Fruit fly (Drosophila melanogaster) whole organism, embryonic: ENCODE results near the gene CG16719.

Source experiments
- Asciz ChIP-seq: fragments of 200-800 bp; sonication (Bioruptor generic); optimal IDR thresholded peaks from 2 replicates; lab custom pipeline; 2017; ENCODE audit warnings: missing biosample characterization, mild to moderate bottlenecking, missing genetic modification characterization, missing genetic modification reagents
- BEAF-32 ChIP-seq: fragments of 200-800 bp; sonication (Bioruptor generic); optimal IDR thresholded peaks from 3 replicates; lab custom pipeline; 2017; ENCODE audit warnings: missing biosample characterization, missing genetic modification characterization, mild to moderate bottlenecking, moderate library complexity, missing genetic modification reagents
- Bdp1 ChIP-seq: fragments of 200-800 bp; sonication (Bioruptor generic); optimal IDR thresholded peaks from 3 replicates; lab custom pipeline; 2016; ENCODE audit warnings: missing biosample characterization, missing genetic modification characterization
- CG10565 ChIP-seq: fragments of 200-800 bp; sonication (Bioruptor generic); optimal IDR thresholded peaks from 3 replicates; lab custom pipeline; 2016; ENCODE audit warnings: missing biosample characterization, mild to moderate bottlenecking, missing genetic modification characterization
- CG13123 ChIP-seq: fragments of 200-800 bp; sonication (Bioruptor generic); optimal IDR thresholded peaks from 2 replicates; lab custom pipeline; 2016; ENCODE audit warnings: missing biosample characterization, missing genetic modification characterization
- CG14014 ChIP-seq: fragments of 200-800 bp; sonication (Bioruptor generic); IDR thresholded peaks from 2 replicates; pipeline ENCODE4 v1.3.6; 2022; ENCODE audit warnings: missing biosample characterization, missing genetic modification characterization
- CG14965 ChIP-seq: fragments of 200-800 bp; sonication (Bioruptor generic); optimal IDR thresholded peaks from 2 replicates; lab custom pipeline; 2016; ENCODE audit warnings: missing biosample characterization, missing genetic modification characterization, borderline replicate concordance
- CG1647 ChIP-seq: fragments of 200-800 bp; sonication (Bioruptor generic); optimal IDR thresholded peaks from 3 replicates; lab custom pipeline; 2016; ENCODE audit warnings: missing biosample characterization, missing genetic modification characterization
- CG17328 ChIP-seq: fragments of 200-800 bp; sonication (Bioruptor generic); IDR thresholded peaks from 2 replicates; pipeline ENCODE4 v1.3.6; 2022; ENCODE audit warnings: missing biosample characterization, missing genetic modification characterization
- CG17361 ChIP-seq: fragments of 200-800 bp; sonication (Bioruptor generic); IDR thresholded peaks from 3 replicates; pipeline ENCODE4 v1.3.6; 2022; ENCODE audit warnings: missing biosample characterization, missing genetic modification characterization
- CG17829 ChIP-seq: fragments of 200-800 bp; optimal IDR thresholded peaks from 2 replicates; lab custom pipeline; 2019; ENCODE audit warnings: missing biosample characterization, mild to moderate bottlenecking, missing genetic modification characterization, moderate library complexity
- CG18476 ChIP-seq: fragments of 200-800 bp; sonication (Bioruptor generic); optimal IDR thresholded peaks from 2 replicates; lab custom pipeline; 2016; ENCODE audit warnings: missing biosample characterization, mild to moderate bottlenecking, missing genetic modification characterization
- CG2889 ChIP-seq: fragments of 200-800 bp; sonication (Bioruptor generic); IDR thresholded peaks from 3 replicates; pipeline ENCODE4 v1.3.6; 2022; ENCODE audit warnings: missing biosample characterization, missing genetic modification characterization
- CG3163 ChIP-seq: fragments of 200-800 bp; sonication (Bioruptor generic); optimal IDR thresholded peaks from 3 replicates; lab custom pipeline; 2016; ENCODE audit warnings: missing biosample characterization, missing genetic modification characterization
- CG34422 ChIP-seq: fragments of 200-800 bp; sonication (Bioruptor generic); IDR thresholded peaks from 3 replicates; pipeline ENCODE4 v1.3.6; 2022; ENCODE audit warnings: missing biosample characterization, missing genetic modification characterization
- CG3838 ChIP-seq: fragments of 200-800 bp; sonication (Bioruptor generic); optimal IDR thresholded peaks from 3 replicates; lab custom pipeline; 2016; ENCODE audit warnings: missing biosample characterization, missing genetic modification characterization
- CG4820 ChIP-seq: fragments of 200-800 bp; sonication (Bioruptor generic); optimal IDR thresholded peaks from 3 replicates; lab custom pipeline; 2016; ENCODE audit warnings: missing biosample characterization, missing genetic modification characterization
- CG4854 ChIP-seq: fragments of 200-800 bp; sonication (Bioruptor generic); optimal IDR thresholded peaks from 2 replicates; lab custom pipeline; 2016; ENCODE audit warnings: missing biosample characterization, missing genetic modification characterization, inconsistent platforms
- CG5245 ChIP-seq: fragments of 200-800 bp; sonication (Bioruptor generic); optimal IDR thresholded peaks from 3 replicates; lab custom pipeline; 2016; ENCODE audit warnings: missing biosample characterization, missing genetic modification characterization
- CG6765 ChIP-seq: fragments of 200-800 bp; sonication (Bioruptor generic); optimal IDR thresholded peaks from 3 replicates; lab custom pipeline; 2017; ENCODE audit warnings: missing biosample characterization, mild to moderate bottlenecking, missing genetic modification characterization
- CG8359 ChIP-seq: fragments of 200-800 bp; sonication (Bioruptor generic); optimal IDR thresholded peaks from 2 replicates; lab custom pipeline; 2017; ENCODE audit warnings: missing biosample characterization, mild to moderate bottlenecking, missing genetic modification characterization, borderline replicate concordance
- CTCF ChIP-seq: fragments of 200-800 bp; sonication (Bioruptor generic); optimal IDR thresholded peaks from 2 replicates; lab custom pipeline; 2017; ENCODE audit warnings: missing biosample characterization, mild to moderate bottlenecking, missing genetic modification characterization, moderate library complexity
- D19A ChIP-seq: fragments of 200-800 bp; optimal IDR thresholded peaks from 3 replicates; lab custom pipeline; 2019; ENCODE audit warnings: missing biosample characterization, mild to moderate bottlenecking, missing genetic modification characterization, moderate library complexity
- Dip2 ChIP-seq: fragments of 200-800 bp; sonication (Bioruptor generic); IDR thresholded peaks from 2 replicates; pipeline ENCODE4 v1.3.6; 2022; ENCODE audit warnings: missing biosample characterization, missing genetic modification characterization
- Dip3 ChIP-seq: fragments of 200-800 bp; sonication (Bioruptor generic); optimal IDR thresholded peaks from 3 replicates; lab custom pipeline; 2016; ENCODE audit warnings: missing biosample characterization, missing genetic modification characterization
- H2.0 ChIP-seq: fragments of 200-800 bp; sonication (Bioruptor generic); IDR thresholded peaks from 2 replicates; pipeline ENCODE4 v1.3.6; 2022; ENCODE audit warnings: missing biosample characterization, missing genetic modification characterization
- HmgZ ChIP-seq: fragments of 200-800 bp; sonication (Bioruptor generic); optimal IDR thresholded peaks from 2 replicates; lab custom pipeline; 2018; ENCODE audit warnings: missing biosample characterization, mild to moderate bottlenecking, missing genetic modification characterization
- Oaz ChIP-seq: fragments of 200-800 bp; sonication (Bioruptor generic); IDR thresholded peaks from 2 replicates; pipeline ENCODE4 v1.3.6; 2022; ENCODE audit warnings: missing biosample characterization, missing genetic modification characterization
- Ravus ChIP-seq: fragments of 200-800 bp; sonication (Bioruptor generic); IDR thresholded peaks from 2 replicates; pipeline ENCODE4 v1.3.6; 2022; ENCODE audit warnings: missing biosample characterization, missing genetic modification characterization
- Tbp ChIP-seq: fragments of >200 bp; optimal IDR thresholded peaks from 2 replicates; lab custom pipeline; 2018; ENCODE audit warnings: missing biosample characterization, missing genetic modification characterization
- bsh ChIP-seq, 2 experiments: fragments of 200-800 bp; sonication (Bioruptor generic); optimal IDR thresholded peaks; 2 replicates each; lab custom pipeline; 2017 to 2018; ENCODE audit warnings: mild to moderate bottlenecking in 2 of 2, missing biosample characterization in 2 of 2, missing genetic modification characterization in 2 of 2, moderate library complexity in 1 of 2
- cato ChIP-seq: fragments of 200-800 bp; sonication (Bioruptor generic); optimal IDR thresholded peaks from 2 replicates; lab custom pipeline; 2016; ENCODE audit warnings: missing biosample characterization, missing genetic modification characterization, borderline replicate concordance
- crc ChIP-seq: fragments of 200-800 bp; sonication (Bioruptor generic); optimal IDR thresholded peaks from 2 replicates; lab custom pipeline; 2016; ENCODE audit warnings: missing biosample characterization, missing genetic modification characterization
- croc ChIP-seq: fragments of 200-800 bp; sonication (Bioruptor generic); conservative IDR thresholded peaks from 3 replicates; pipeline ENCODE4 v1.3.6; 2022; ENCODE audit warnings: missing biosample characterization, missing genetic modification characterization
- da ChIP-seq: fragments of 200-800 bp; sonication (Bioruptor generic); optimal IDR thresholded peaks from 2 replicates; lab custom pipeline; 2016; ENCODE audit warnings: missing biosample characterization, missing genetic modification characterization
- dm ChIP-seq: fragments of 200-800 bp; sonication (Bioruptor generic); optimal IDR thresholded peaks from 3 replicates; lab custom pipeline; 2016; ENCODE audit warnings: missing biosample characterization, missing genetic modification characterization
- dpn ChIP-seq, 2 experiments: fragments of 200-800 bp; sonication (Bioruptor generic); optimal IDR thresholded peaks; 3 replicates each; lab custom pipeline; 2016; ENCODE audit warnings: missing biosample characterization in 2 of 2, missing genetic modification characterization in 2 of 2
- emc ChIP-seq: fragments of 200-800 bp; sonication (Bioruptor generic); optimal IDR thresholded peaks from 2 replicates; lab custom pipeline; 2016; ENCODE audit warnings: missing biosample characterization, missing genetic modification characterization
- grau ChIP-seq: fragments of 200-800 bp; optimal IDR thresholded peaks from 3 replicates; lab custom pipeline; 2019; ENCODE audit warnings: missing biosample characterization, mild to moderate bottlenecking, missing genetic modification characterization, moderate library complexity
- jing ChIP-seq: fragments of 200-800 bp; sonication (Bioruptor generic); optimal IDR thresholded peaks from 2 replicates; lab custom pipeline; 2018; ENCODE audit warnings: missing biosample characterization, mild to moderate bottlenecking, missing genetic modification characterization
- lbe ChIP-seq: fragments of 200-800 bp; sonication (Bioruptor generic); optimal IDR thresholded peaks from 2 replicates; lab custom pipeline; 2016; ENCODE audit warnings: missing biosample characterization, mild to moderate bottlenecking, missing genetic modification characterization
- mirr ChIP-seq: fragments of 200-800 bp; sonication (Bioruptor generic); optimal IDR thresholded peaks from 3 replicates; lab custom pipeline; 2018; ENCODE audit warnings: missing biosample characterization, mild to moderate bottlenecking, missing genetic modification characterization
- salm ChIP-seq: fragments of 200-800 bp; sonication (Bioruptor generic); optimal IDR thresholded peaks from 2 replicates; lab custom pipeline; 2018; ENCODE audit warnings: missing biosample characterization, mild to moderate bottlenecking, missing genetic modification characterization
- sd ChIP-seq: fragments of 200-800 bp; sonication (Bioruptor generic); optimal IDR thresholded peaks from 3 replicates; lab custom pipeline; 2018; ENCODE audit warnings: missing biosample characterization, mild to moderate bottlenecking, missing genetic modification characterization, moderate library complexity
- sob ChIP-seq: fragments of 200-800 bp; sonication (Bioruptor generic); IDR thresholded peaks from 2 replicates; pipeline ENCODE4 v1.3.6; 2022; ENCODE audit warnings: missing biosample characterization, missing genetic modification characterization
- stc ChIP-seq: fragments of 200-800 bp; sonication (Bioruptor generic); IDR thresholded peaks from 2 replicates; pipeline ENCODE4 v1.3.6; 2022; ENCODE audit warnings: missing biosample characterization, missing genetic modification characterization
- sug ChIP-seq: fragments of 200-800 bp; optimal IDR thresholded peaks from 2 replicates; lab custom pipeline; 2019; ENCODE audit warnings: missing biosample characterization, mild to moderate bottlenecking, missing genetic modification characterization, moderate library complexity
- toy ChIP-seq: fragments of 200-800 bp; sonication (Bioruptor generic); IDR thresholded peaks from 2 replicates; pipeline ENCODE4 v1.3.6; 2022; ENCODE audit warnings: missing biosample characterization, missing genetic modification characterization
- trh ChIP-seq: fragments of 200-800 bp; sonication (Bioruptor generic); optimal IDR thresholded peaks from 2 replicates; lab custom pipeline; 2016; ENCODE audit warnings: missing biosample characterization, missing genetic modification characterization
- vvl ChIP-seq: fragments of 200-800 bp; sonication (Bioruptor generic); IDR thresholded peaks from 2 replicates; pipeline ENCODE4 v1.3.6; 2022; ENCODE audit warnings: missing biosample characterization, missing genetic modification characterization
- wdn ChIP-seq: fragments of 200-800 bp; sonication (Bioruptor generic); IDR thresholded peaks from 2 replicates; pipeline ENCODE4 v1.3.6; 2022; ENCODE audit warnings: missing biosample characterization, missing genetic modification characterization

Gene CG16719

dm6 chr3L:9713828-9714536, 29.0 kb downstream of the CG16719 start, which contains the start of gene vsg (continued):
- peak; percentile 44 for TF ChIP-seq CG34422 (GFP tag; lab: Robert Waterston, UW)
- peak; percentile 85 for TF ChIP-seq CG17829 (tag; lab: Kevin White, UChicago)
- TF ChIP-seq Dip2 (GFP tag; lab: Robert Waterston, UW): no peak
- no peak for TF ChIP-seq jing (GFP tag; lab: Kevin White, UChicago)
- TF ChIP-seq mirr (GFP tag; lab: Kevin White, UChicago): no peak
- TF ChIP-seq CG14965: no peak
- TF ChIP-seq da: no peak
- TF ChIP-seq CTCF (GFP tag; lab: Kevin White, UChicago): peak; percentile 0
- peak; percentile 46; the same call in 1 of the 2 replicates for TF ChIP-seq stc (GFP tag; lab: Robert Waterston, UW)
- TF ChIP-seq CG14014 (GFP tag; lab: Robert Waterston, UW): peak; percentile 66; the same call in 1 of the 2 replicates
- TF ChIP-seq bsh (GFP tag; optimal IDR thresholded peaks at IDR 0.05; lab: Kevin White, UChicago): peak in 1 of 2 experiments; percentile 68
- peak; percentile 60; the same call in 1 of the 2 replicates for TF ChIP-seq toy (GFP tag; lab: Robert Waterston, UW)
- no peak for TF ChIP-seq CG10565 (GFP tag; lab: Kevin White, UChicago)
- no peak for TF ChIP-seq Asciz (GFP tag; lab: Kevin White, UChicago)
- peak; percentile 64 for TF ChIP-seq CG6765 (GFP tag; lab: Kevin White, UChicago)
- peak; percentile 79 for TF ChIP-seq sob (GFP tag; lab: Robert Waterston, UW)
- TF ChIP-seq CG18476 (GFP tag; lab: Kevin White, UChicago): peak; percentile 75
- peak; percentile 13 for TF ChIP-seq wdn
- peak; percentile 3 for TF ChIP-seq CG8359
- TF ChIP-seq CG4854 (GFP tag; lab: Kevin White, UChicago): peak; percentile 6
- TF ChIP-seq trh: peak; percentile 23
- peak; percentile 55 to 75 for TF ChIP-seq dpn (GFP tag; optimal IDR thresholded peaks at IDR 0.05; lab: Kevin White, UChicago)
- no peak for TF ChIP-seq CG2889
- peak; percentile 48 for TF ChIP-seq cato (GFP tag; lab: Kevin White, UChicago)
- TF ChIP-seq salm (tag; lab: Kevin White, UChicago): peak; percentile 48
- TF ChIP-seq HmgZ (tag; lab: Kevin White, UChicago): peak; percentile 34
- TF ChIP-seq sug (tag; lab: Kevin White, UChicago): peak; percentile 91
- no peak for TF ChIP-seq Tbp (GFP tag; lab: Kevin White, UChicago)
- TF ChIP-seq Dip3: peak; percentile 60
- TF ChIP-seq vvl (GFP tag; lab: Robert Waterston, UW): peak; percentile 69
- TF ChIP-seq Bdp1: no peak
- TF ChIP-seq croc (GFP tag; lab: Robert Waterston, UW): peak; percentile 30; the same call in 2 of the 3 replicates
- TF ChIP-seq CG17328 (GFP tag; lab: Robert Waterston, UW): peak; percentile 55
- peak; percentile 8 for TF ChIP-seq dm
- TF ChIP-seq crc (GFP tag; lab: Kevin White, UChicago): no peak
- TF ChIP-seq CG13123: peak; percentile 15
- TF ChIP-seq H2.0: peak; percentile 42
- peak; percentile 15 for TF ChIP-seq emc (GFP tag; lab: Kevin White, UChicago)
- TF ChIP-seq sd (tag; lab: Kevin White, UChicago): peak; percentile 16
- no peak for TF ChIP-seq Ravus (GFP tag; lab: Robert Waterston, UW)
- peak; percentile 78 for TF ChIP-seq D19A (tag; lab: Kevin White, UChicago)
- peak; percentile 70 for TF ChIP-seq CG4820 (GFP tag; lab: Kevin White, UChicago)
- no peak for TF ChIP-seq CG3838 (GFP tag; lab: Kevin White, UChicago)
- TF ChIP-seq Oaz: no peak; the same call in 1 of the 2 replicates
- peak; percentile 91 for TF ChIP-seq BEAF-32 (GFP tag; lab: Kevin White, UChicago)
- peak; percentile 88 for TF ChIP-seq grau (tag; lab: Kevin White, UChicago)
- TF ChIP-seq CG17361 (GFP tag; lab: Robert Waterston, UW): peak; percentile 97
- TF ChIP-seq CG3163 (GFP tag; lab: Kevin White, UChicago): no peak
- TF ChIP-seq CG1647 (GFP tag; lab: Kevin White, UChicago): peak; percentile 27
- TF ChIP-seq CG5245 (GFP tag; lab: Kevin White, UChicago): peak; percentile 52
- TF ChIP-seq lbe: no peak
